Worm (Caenorhabditis elegans): ENCODE results near the gene cog-1.
"Not testable (repeated sequence)": the region's sequence is repeated elsewhere in the genome, so short reads cannot be mapped to it uniquely, and the experiment has no call there.

The cog-1 gene

DNA sequence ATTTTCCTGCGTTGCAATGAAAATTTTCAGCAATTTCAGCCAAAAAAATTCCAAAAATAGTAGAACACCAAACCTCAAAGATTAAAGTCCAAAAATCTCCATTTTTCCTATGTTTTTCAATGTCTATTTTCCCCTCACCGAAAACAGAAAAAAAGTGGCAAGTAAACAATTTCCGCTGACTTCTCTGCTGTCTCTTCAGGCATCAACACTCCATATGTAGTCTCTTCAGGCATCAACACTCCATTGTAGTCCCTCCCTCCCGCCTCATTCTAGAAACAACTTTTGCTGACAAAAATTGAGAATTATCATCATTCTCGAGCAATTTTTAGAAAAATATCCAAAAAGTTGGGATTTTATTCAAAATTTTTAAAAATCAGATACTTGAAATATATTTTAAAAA, 38.0 kb upstream of the cog-1 start:
- TF ChIP-seq daf-16 (GFP tag; optimal IDR thresholded peaks at IDR 0.05), result not testable (repeated sequence)
- peak; percentile 35 for TF ChIP-seq daf-16 (tag; optimal IDR thresholded peaks at IDR 0.05)
- peak; percentile 27; the same call in 1 of the 2 replicates for TF ChIP-seq hmg-1.1 (GFP tag; IDR thresholded peaks at IDR 0.05)
- TF ChIP-seq dmd-6 (GFP tag; IDR thresholded peaks at IDR 0.05), result peak; percentile 27

DNA sequence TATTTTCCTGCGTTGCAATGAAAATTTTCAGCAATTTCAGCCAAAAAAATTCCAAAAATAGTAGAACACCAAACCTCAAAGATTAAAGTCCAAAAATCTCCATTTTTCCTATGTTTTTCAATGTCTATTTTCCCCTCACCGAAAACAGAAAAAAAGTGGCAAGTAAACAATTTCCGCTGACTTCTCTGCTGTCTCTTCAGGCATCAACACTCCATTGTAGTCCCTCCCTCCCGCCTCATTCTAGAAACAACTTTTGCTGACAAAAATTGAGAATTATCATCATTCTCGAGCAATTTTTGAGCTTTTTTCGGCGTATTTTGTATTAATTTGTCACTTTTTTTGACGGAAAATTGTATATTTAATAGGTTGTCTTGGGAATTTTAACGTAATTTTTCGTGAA, 37.1 kb upstream of the cog-1 start:
- TF ChIP-seq dmd-6 (GFP tag; IDR thresholded peaks at IDR 0.05) (peak; percentile 23; the same call in 1 of the 2 replicates), nhr-42 (GFP tag; IDR thresholded peaks at IDR 0.05) (0 out of 2 replicates have a peak, but pooled peaks have one; percentile 27)

DNA sequence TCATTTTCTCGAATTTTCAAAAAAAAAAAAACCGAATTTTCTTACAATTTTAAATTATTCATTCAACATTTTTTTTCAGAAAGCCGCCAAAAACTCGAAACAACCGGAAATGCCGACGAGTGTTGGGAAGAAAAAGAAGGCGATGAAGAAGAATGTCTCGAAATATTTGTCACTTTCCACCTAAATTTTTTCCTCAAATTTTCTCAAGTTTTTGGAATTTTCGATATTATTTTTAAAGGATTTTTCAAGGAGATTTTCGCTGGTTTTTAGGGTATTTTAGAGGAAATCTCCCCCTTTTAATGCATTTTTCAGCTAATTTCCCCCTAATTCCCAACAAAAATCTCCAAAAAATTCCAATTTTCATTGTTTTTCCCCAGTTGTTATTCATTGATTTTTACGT, 36.1 kb upstream of the cog-1 start:
- TF ChIP-seq unc-62 (GFP tag; optimal IDR thresholded peaks at IDR 0.05 in 1 of 2) (peak in 1 of 2 experiments; percentile 79), unc-62 (tag; optimal IDR thresholded peaks at IDR 0.05) (no peak), aha-1 (tag) (peak; percentile 65), hlh-11 (tag; optimal IDR thresholded peaks at IDR 0.05) (no peak)

DNA sequence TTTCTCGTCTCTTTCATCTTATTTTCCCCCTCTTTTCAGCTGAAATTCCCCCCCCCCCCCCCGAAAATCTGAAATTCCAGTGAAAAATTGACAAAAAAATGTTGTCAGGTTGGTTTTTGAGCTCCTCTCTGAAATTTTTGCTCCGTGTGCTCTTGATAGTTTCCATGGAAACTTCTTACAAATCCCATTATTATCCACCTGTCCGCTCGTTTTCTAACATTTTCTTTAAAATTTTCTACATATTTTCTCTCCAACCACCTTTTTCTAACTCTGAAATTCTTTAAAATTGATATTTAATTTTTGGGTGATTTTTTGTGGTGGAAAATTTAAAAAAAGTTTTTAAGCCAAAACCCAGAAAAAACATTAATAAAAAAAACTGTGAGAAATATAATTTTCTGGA, 35.6 kb upstream of the cog-1 start, which contains the start of gene gpx-2:
TSS of gene gpx-2 (plus strand) at position 99 of the 400 bp plus-strand sequence.
- TF ChIP-seq Y75B8A.6 (GFP tag; IDR thresholded peaks at IDR 0.05) (no peak), arid-1 (GFP tag; conservative IDR thresholded peaks at IDR 0.05) (0 out of 2 replicates have a peak, but pooled peaks have one; percentile 29), F44E2.7 (GFP tag; IDR thresholded peaks at IDR 0.05) (no peak), aha-1 (tag) (peak; percentile 58), zag-1 (tag; optimal IDR thresholded peaks at IDR 0.05) (no peak), fkh-10 (GFP tag; optimal IDR thresholded peaks at IDR 0.05) (no peak), hlh-11 (tag; optimal IDR thresholded peaks at IDR 0.05) (peak; percentile 22), nhr-102 (tag; optimal IDR thresholded peaks at IDR 0.05) (peak; percentile 44), dmd-6 (GFP tag; IDR thresholded peaks at IDR 0.05) (no peak), mdl-1 (tag; optimal IDR thresholded peaks at IDR 0.05) (no peak), F49E8.2 (tag; optimal IDR thresholded peaks at IDR 0.05; ENCODE audit: borderline replicate concordance) (no peak), gei-8 (GFP tag; optimal IDR thresholded peaks at IDR 0.05) (no peak), Y105C5A.15 (GFP tag; IDR thresholded peaks at IDR 0.05) (0 out of 2 replicates have a peak, but pooled peaks have one; percentile 23), egl-43 (GFP tag; IDR thresholded peaks at IDR 0.05) (no peak), daf-16 (GFP tag; optimal IDR thresholded peaks at IDR 0.05) (no peak), daf-16 (tag; optimal IDR thresholded peaks at IDR 0.05) (peak; percentile 0), sdz-12 (GFP tag; optimal IDR thresholded peaks at IDR 0.05) (no peak), lim-7 (GFP tag; IDR thresholded peaks at IDR 0.05) (no peak)

DNA sequence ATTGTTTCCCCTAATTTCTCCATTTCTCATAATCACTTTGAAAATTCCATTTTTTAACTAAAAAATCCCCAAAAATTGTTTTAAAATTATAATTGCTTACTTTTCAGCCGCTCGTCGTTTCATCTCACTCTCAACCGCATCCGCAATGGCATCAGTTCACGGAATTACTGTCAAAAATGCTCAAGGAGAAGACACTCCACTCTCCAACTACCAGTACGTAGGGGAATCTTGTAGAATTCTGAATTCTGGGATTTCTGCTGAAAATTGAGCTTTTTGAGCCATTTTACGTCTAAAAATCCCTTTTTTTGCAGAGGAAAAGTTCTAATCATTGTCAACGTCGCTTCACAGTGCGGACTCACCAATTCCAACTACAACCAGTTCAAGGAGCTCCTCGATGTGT, 34.8 kb upstream of the cog-1 start:
- TF ChIP-seq mdt-29 (GFP tag; IDR thresholded peaks at IDR 0.05), result no peak
- no peak for TF ChIP-seq R02D3.7 (tag; optimal IDR thresholded peaks at IDR 0.05)
- TF ChIP-seq nhr-10 (tag; optimal IDR thresholded peaks at IDR 0.05), result no peak
- no peak for TF ChIP-seq mxl-2 (GFP tag; conservative IDR thresholded peaks at IDR 0.05)
- 0 out of 2 replicates have a peak, but pooled peaks have one; percentile 61 for TF ChIP-seq D1046.2 (GFP tag; IDR thresholded peaks at IDR 0.05)
- no peak for TF ChIP-seq nhr-25 (tag; optimal IDR thresholded peaks at IDR 0.05; ENCODE audit: borderline replicate concordance, insufficient read depth)
- 0 out of 2 replicates have a peak, but pooled peaks have one; percentile 9 for TF ChIP-seq ZK337.2 (GFP tag; IDR thresholded peaks at IDR 0.05)
- peak; percentile 53; the same call in 1 of the 2 replicates for TF ChIP-seq egl-43 (GFP tag; IDR thresholded peaks at IDR 0.05)
- no peak for TF ChIP-seq pha-4 (GFP tag; IDR thresholded peaks at IDR 0.05)
- no peak for TF ChIP-seq pha-4 (tag; optimal IDR thresholded peaks at IDR 0.05)
- TF ChIP-seq rbr-2 (tag; optimal IDR thresholded peaks at IDR 0.05), result no peak
- TF ChIP-seq hlh-30 (tag; optimal IDR thresholded peaks at IDR 0.05; ENCODE audit: insufficient read depth), result no peak
- no peak for TF ChIP-seq vab-7 (GFP tag; IDR thresholded peaks at IDR 0.05)
- TF ChIP-seq nhr-11 (tag; optimal IDR thresholded peaks at IDR 0.05), result no peak
- TF ChIP-seq zag-1 (tag; optimal IDR thresholded peaks at IDR 0.05), result no peak
- TF ChIP-seq daf-12 (tag; optimal IDR thresholded peaks at IDR 0.05), result no peak
- no peak; the same call in 1 of the 2 replicates for TF ChIP-seq lin-38 (GFP tag; IDR thresholded peaks at IDR 0.05)
- no peak for TF ChIP-seq dmd-8 (GFP tag; IDR thresholded peaks at IDR 0.05)
- no peak for TF ChIP-seq ZK546.5 (tag; optimal IDR thresholded peaks at IDR 0.05)
- no peak for TF ChIP-seq F44E2.7 (GFP tag; IDR thresholded peaks at IDR 0.05)
- no peak for TF ChIP-seq unc-130 (GFP tag; optimal IDR thresholded peaks at IDR 0.05)
- TF ChIP-seq pqm-1 (tag; optimal IDR thresholded peaks at IDR 0.05), result no peak
- TF ChIP-seq madf-9 (GFP tag; conservative IDR thresholded peaks at IDR 0.05), result no peak
- TF ChIP-seq hif-1 (tag; optimal IDR thresholded peaks at IDR 0.05), result no peak
- TF ChIP-seq lin-39 (tag; optimal IDR thresholded peaks at IDR 0.05), result no peak
